Fruit fly (Drosophila melanogaster) whole organism, embryonic: Measurements from ENCODE around the gene CG31473.

Experiments used
- CG10147 ChIP-seq: fragments of 200-800 bp; sonication (Bioruptor generic); optimal IDR thresholded peaks from 2 replicates; lab custom pipeline; 2019; ENCODE audit warnings: missing biosample characterization, mild to moderate bottlenecking, missing genetic modification characterization, moderate library complexity
- CG11504 ChIP-seq: fragments of 200-800 bp; sonication (Bioruptor generic); optimal IDR thresholded peaks from 3 replicates; lab custom pipeline; 2019; ENCODE audit warnings: missing biosample characterization, mild to moderate bottlenecking, missing genetic modification characterization, moderate library complexity
- CG11723 ChIP-seq: fragments of 200-800 bp; sonication (Bioruptor generic); optimal IDR thresholded peaks from 2 replicates; lab custom pipeline; 2017; ENCODE audit warnings: missing biosample characterization, mild to moderate bottlenecking, missing genetic modification characterization
- CG1233 ChIP-seq: fragments of 200-800 bp; sonication (Bioruptor generic); optimal IDR thresholded peaks from 4 replicates; lab custom pipeline; 2018; ENCODE audit warnings: missing biosample characterization, mild to moderate bottlenecking, missing genetic modification characterization
- CG13424 ChIP-seq: fragments of 200-800 bp; sonication (Bioruptor generic); optimal IDR thresholded peaks from 2 replicates; lab custom pipeline; 2019; ENCODE audit warnings: missing biosample characterization, mild to moderate bottlenecking, missing genetic modification characterization, moderate library complexity
- CG13775 ChIP-seq: fragments of 200-800 bp; sonication (Bioruptor generic); optimal IDR thresholded peaks from 3 replicates; lab custom pipeline; 2017; ENCODE audit warnings: missing biosample characterization, mild to moderate bottlenecking, missing genetic modification characterization
- CG17912 ChIP-seq: fragments of 200-800 bp; sonication (Bioruptor generic); optimal IDR thresholded peaks from 2 replicates; lab custom pipeline; 2018; ENCODE audit warnings: missing biosample characterization, mild to moderate bottlenecking, missing genetic modification characterization
- CG18619 ChIP-seq: fragments of 200-800 bp; sonication (Bioruptor generic); optimal IDR thresholded peaks from 3 replicates; lab custom pipeline; 2017; ENCODE audit warnings: missing biosample characterization, mild to moderate bottlenecking, missing genetic modification characterization
- CG2116 ChIP-seq: fragments of 200-800 bp; sonication (Bioruptor generic); optimal IDR thresholded peaks from 3 replicates; lab custom pipeline; 2018; ENCODE audit warnings: missing biosample characterization, mild to moderate bottlenecking, missing genetic modification characterization
- CG3281 ChIP-seq: fragments of 200-800 bp; sonication (Bioruptor generic); optimal IDR thresholded peaks from 3 replicates; lab custom pipeline; 2017; ENCODE audit warnings: missing biosample characterization, mild to moderate bottlenecking, missing genetic modification characterization
- CG33213 ChIP-seq: fragments of 200-800 bp; sonication (Bioruptor generic); optimal IDR thresholded peaks from 3 replicates; lab custom pipeline; 2016; ENCODE audit warnings: missing biosample characterization, missing genetic modification characterization
- CG4360 ChIP-seq: fragments of 200-800 bp; sonication (Bioruptor generic); IDR thresholded peaks from 2 replicates; pipeline ENCODE4 v1.3.6; 2022; ENCODE audit warnings: missing biosample characterization, missing genetic modification characterization
- CG4424 ChIP-seq: fragments of 200-800 bp; sonication (Bioruptor generic); optimal IDR thresholded peaks from 3 replicates; lab custom pipeline; 2016; ENCODE audit warnings: missing biosample characterization, missing genetic modification characterization
- CG6689 ChIP-seq: fragments of 200-800 bp; sonication (Bioruptor generic); IDR thresholded peaks from 2 replicates; pipeline ENCODE4 v1.3.6; 2022; ENCODE audit warnings: missing biosample characterization, missing genetic modification characterization
- CG6765 ChIP-seq: fragments of 200-800 bp; sonication (Bioruptor generic); optimal IDR thresholded peaks from 3 replicates; lab custom pipeline; 2017; ENCODE audit warnings: missing biosample characterization, mild to moderate bottlenecking, missing genetic modification characterization
- CG7556 ChIP-seq: fragments of 200-800 bp; sonication (Bioruptor generic); optimal IDR thresholded peaks from 2 replicates; lab custom pipeline; 2017; ENCODE audit warnings: missing biosample characterization, mild to moderate bottlenecking, missing genetic modification characterization
- CG7786 ChIP-seq: fragments of 200-800 bp; sonication (Bioruptor generic); optimal IDR thresholded peaks from 2 replicates; lab custom pipeline; 2016; ENCODE audit warnings: missing biosample characterization, missing genetic modification characterization
- CG8290 ChIP-seq, 3 experiments: fragments of 200-800 bp; sonication (Bioruptor generic); optimal IDR thresholded peaks; 2 replicates each; lab custom pipeline; 2016 to 2019; ENCODE audit warnings: missing biosample characterization in 3 of 3, missing genetic modification characterization in 3 of 3, mild to moderate bottlenecking in 2 of 3, moderate library complexity in 1 of 3
- CG9215 ChIP-seq: fragments of 200-800 bp; sonication (Bioruptor generic); IDR thresholded peaks from 2 replicates; pipeline ENCODE4 v1.3.6; 2022; ENCODE audit warnings: missing biosample characterization, missing genetic modification characterization
- CG9817 ChIP-seq: fragments of 200-800 bp; sonication (Bioruptor generic); optimal IDR thresholded peaks from 2 replicates; lab custom pipeline; 2018; ENCODE audit warnings: missing biosample characterization, mild to moderate bottlenecking, missing genetic modification characterization, moderate library complexity
- D ChIP-seq, 2 experiments: fragments of 200-800 bp in 1 of 2; fragments of >200 bp in 1 of 2; sonication (Bioruptor generic) in 1 of 2; optimal IDR thresholded peaks; 2 replicates in 1 of 2; 3 replicates in 1 of 2; lab custom pipeline; 2017; ENCODE audit warnings: mild to moderate bottlenecking in 1 of 2, missing biosample characterization in 1 of 2, missing genetic modification characterization in 1 of 2, missing genetic modification reagents in 1 of 2
- Hmr ChIP-seq: fragments of 200-800 bp; sonication (Bioruptor generic); optimal IDR thresholded peaks from 3 replicates; lab custom pipeline; 2017; ENCODE audit warnings: mild to moderate bottlenecking, missing biosample characterization, missing genetic modification reagents, missing genetic modification characterization
- Hr51 ChIP-seq, 2 experiments: fragments of 200-800 bp; sonication (Bioruptor generic); optimal IDR thresholded peaks; 2 replicates in 1 of 2; 3 replicates in 1 of 2; lab custom pipeline; 2016 to 2018; ENCODE audit warnings: missing biosample characterization in 2 of 2, missing genetic modification characterization in 2 of 2, mild to moderate bottlenecking in 1 of 2, moderate library complexity in 1 of 2
- Hsf ChIP-seq: fragments of 200-800 bp; sonication (Bioruptor generic); optimal IDR thresholded peaks from 3 replicates; lab custom pipeline; 2016; ENCODE audit warnings: missing biosample characterization, missing genetic modification characterization
- NFAT ChIP-seq: fragments of 200-800 bp; sonication (Bioruptor generic); IDR thresholded peaks from 2 replicates; pipeline ENCODE4 v1.3.6; 2022; ENCODE audit warnings: missing biosample characterization, missing genetic modification characterization
- Nf-YB ChIP-seq: fragments of 200-800 bp; sonication (Bioruptor generic); optimal IDR thresholded peaks from 3 replicates; lab custom pipeline; 2019; ENCODE audit warnings: missing biosample characterization, mild to moderate bottlenecking, missing genetic modification characterization, moderate library complexity
- PHDP ChIP-seq: fragments of 200-800 bp; sonication (Bioruptor generic); optimal IDR thresholded peaks from 3 replicates; lab custom pipeline; 2018; ENCODE audit warnings: missing biosample characterization, mild to moderate bottlenecking, missing genetic modification characterization, moderate library complexity
- Six4 ChIP-seq: fragments of 200-800 bp; sonication (Bioruptor generic); optimal IDR thresholded peaks from 2 replicates; lab custom pipeline; 2016; ENCODE audit warnings: missing biosample characterization, missing genetic modification characterization
- Trl ChIP-seq, 3 experiments: fragments of >200 bp in 2 of 3; fragments of 200-800 bp in 1 of 3; sonication (Bioruptor generic) in 1 of 3; optimal IDR thresholded peaks; 2 replicates in 1 of 3; 3 replicates in 2 of 3; lab custom pipeline; 2016 to 2017; ENCODE audit warnings: missing biosample characterization in 1 of 3, missing genetic modification characterization in 1 of 3
- abd-A ChIP-seq: fragments of 200-800 bp; sonication (Bioruptor generic); optimal IDR thresholded peaks from 3 replicates; lab custom pipeline; 2019; ENCODE audit warnings: missing biosample characterization, mild to moderate bottlenecking, missing genetic modification characterization, moderate library complexity
- bab2 ChIP-seq: fragments of 200-800 bp; sonication (Bioruptor generic); optimal IDR thresholded peaks from 2 replicates; lab custom pipeline; 2016; ENCODE audit warnings: missing biosample characterization, missing genetic modification characterization
- dmrt11E ChIP-seq: fragments of 200-800 bp; sonication (Bioruptor generic); optimal IDR thresholded peaks from 3 replicates; lab custom pipeline; 2018; ENCODE audit warnings: missing biosample characterization, mild to moderate bottlenecking, missing genetic modification characterization, moderate library complexity
- dpn ChIP-seq, 2 experiments: fragments of 200-800 bp; sonication (Bioruptor generic); optimal IDR thresholded peaks; 3 replicates each; lab custom pipeline; 2016; ENCODE audit warnings: missing biosample characterization in 2 of 2, missing genetic modification characterization in 2 of 2
- ems ChIP-seq: fragments of 200-800 bp; sonication (Bioruptor generic); optimal IDR thresholded peaks from 3 replicates; lab custom pipeline; 2016; ENCODE audit warnings: missing biosample characterization, missing genetic modification characterization
- ftz-f1 ChIP-seq: fragments of 200-800 bp; sonication (Bioruptor generic); optimal IDR thresholded peaks from 2 replicates; lab custom pipeline; 2016; ENCODE audit warnings: missing biosample characterization, missing genetic modification characterization
- grau ChIP-seq: fragments of 200-800 bp; optimal IDR thresholded peaks from 3 replicates; lab custom pipeline; 2019; ENCODE audit warnings: missing biosample characterization, mild to moderate bottlenecking, missing genetic modification characterization, moderate library complexity
- kni ChIP-seq: fragments of 200-800 bp; sonication (Bioruptor generic); optimal IDR thresholded peaks from 3 replicates; lab custom pipeline; 2017; ENCODE audit warnings: mild to moderate bottlenecking, missing biosample characterization, missing genetic modification reagents, missing genetic modification characterization
- maf-S ChIP-seq: fragments of 200-800 bp; sonication (Bioruptor generic); optimal IDR thresholded peaks from 2 replicates; lab custom pipeline; 2016; ENCODE audit warnings: missing biosample characterization, missing genetic modification characterization
- mam ChIP-seq: fragments of 200-800 bp; sonication (Bioruptor generic); optimal IDR thresholded peaks from 3 replicates; lab custom pipeline; 2016; ENCODE audit warnings: missing biosample characterization, missing genetic modification characterization
- nmo ChIP-seq: fragments of 200-800 bp; sonication (Bioruptor generic); optimal IDR thresholded peaks from 2 replicates; lab custom pipeline; 2018; ENCODE audit warnings: missing biosample characterization, mild to moderate bottlenecking, missing genetic modification characterization, moderate library complexity
- odd ChIP-seq: fragments of 200-800 bp; sonication (Bioruptor generic); optimal IDR thresholded peaks from 2 replicates; lab custom pipeline; 2017; ENCODE audit warnings: missing biosample characterization, mild to moderate bottlenecking, missing genetic modification characterization
- pum ChIP-seq: fragments of 200-800 bp; sonication (Bioruptor generic); optimal IDR thresholded peaks from 2 replicates; lab custom pipeline; 2016; ENCODE audit warnings: missing biosample characterization, missing genetic modification characterization
- row ChIP-seq: fragments of 200-800 bp; sonication (Bioruptor generic); IDR thresholded peaks from 3 replicates; pipeline ENCODE4 v1.3.6; 2022; ENCODE audit warnings: missing biosample characterization, missing genetic modification characterization
- sens ChIP-seq: fragments of 200-800 bp; sonication (Bioruptor generic); peaks from one replicate; lab custom pipeline; 2016; ENCODE audit warnings: missing biosample characterization, missing genetic modification characterization
- slou ChIP-seq: fragments of 200-800 bp; sonication (Bioruptor generic); optimal IDR thresholded peaks from 3 replicates; lab custom pipeline; 2016; ENCODE audit warnings: missing biosample characterization, missing genetic modification characterization
- slp2 ChIP-seq: fragments of 200-800 bp; sonication (Bioruptor generic); optimal IDR thresholded peaks from 2 replicates; lab custom pipeline; 2016; ENCODE audit warnings: missing biosample characterization, missing genetic modification characterization
- sqz ChIP-seq: fragments of 200-800 bp; sonication (Bioruptor generic); optimal IDR thresholded peaks from 3 replicates; lab custom pipeline; 2018; ENCODE audit warnings: missing biosample characterization, mild to moderate bottlenecking, missing genetic modification characterization
- zen ChIP-seq: fragments of 200-800 bp; sonication (Bioruptor generic); optimal IDR thresholded peaks from 3 replicates; lab custom pipeline; 2018; ENCODE audit warnings: missing biosample characterization, mild to moderate bottlenecking, missing genetic modification characterization, moderate library complexity

Gene CG31473

DNA sequence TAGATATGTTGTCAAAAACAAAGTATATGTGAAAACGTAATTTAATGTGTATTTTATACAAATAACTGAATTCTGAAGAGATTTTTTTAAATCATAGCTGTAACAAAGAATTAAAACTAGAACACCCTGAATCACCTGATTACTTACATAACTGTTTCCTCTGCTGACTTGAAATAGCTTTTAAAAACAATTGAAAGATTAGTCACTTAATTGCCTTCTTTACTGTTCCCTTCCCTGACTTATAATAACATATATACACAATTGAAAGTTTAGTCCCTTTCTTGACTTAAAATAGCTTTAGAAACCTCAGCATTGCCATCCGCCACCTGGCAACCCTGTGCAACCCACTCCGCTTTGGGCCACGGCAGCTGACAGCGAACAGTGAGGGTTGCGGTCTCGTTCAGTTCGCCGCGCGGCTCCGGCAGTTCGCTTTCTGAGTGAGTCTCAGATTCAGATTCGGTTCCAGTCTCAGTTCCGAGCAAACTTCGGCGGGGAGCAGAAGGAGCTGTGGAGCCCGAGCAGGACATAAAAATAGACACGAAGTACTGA is 2.4 kb downstream of the CG31473 start, which contains the start of gene CG34384 (continued):
- TF ChIP-seq dpn (GFP tag; optimal IDR thresholded peaks at IDR 0.05; lab: Kevin White, UChicago) = peak; percentile 36 to 54
- TF ChIP-seq CG33213 (GFP tag; lab: Kevin White, UChicago) = no peak
- TF ChIP-seq nmo (GFP tag; lab: Kevin White, UChicago) = peak; percentile 62
- TF ChIP-seq CG7556 = peak; percentile 93
- peak; percentile 9 for TF ChIP-seq slp2 (GFP tag; lab: Kevin White, UChicago)
- TF ChIP-seq CG18619 (GFP tag; lab: Kevin White, UChicago) = peak; percentile 70
- peak; percentile 6 to 49 for TF ChIP-seq Hr51 (GFP tag; optimal IDR thresholded peaks at IDR 0.05; lab: Kevin White, UChicago)
- TF ChIP-seq CG1233 = peak; percentile 56
- TF ChIP-seq CG11723 = peak; percentile 37
- peak; percentile 35 for TF ChIP-seq CG7786 (GFP tag; lab: Kevin White, UChicago)
- TF ChIP-seq PHDP (tag; lab: Kevin White, UChicago) = peak; percentile 16
- TF ChIP-seq odd (GFP tag; lab: Kevin White, UChicago) = peak; percentile 18
- peak; percentile 69 for TF ChIP-seq CG4424 (GFP tag; lab: Kevin White, UChicago)
- no peak for TF ChIP-seq D (optimal IDR thresholded peaks at IDR 0.05; lab: Kevin White, UChicago)
- peak; percentile 59 for TF ChIP-seq D (GFP tag; optimal IDR thresholded peaks at IDR 0.05; lab: Kevin White, UChicago)
- TF ChIP-seq CG17912 (GFP tag; lab: Kevin White, UChicago) = no peak
- peak; percentile 88 for TF ChIP-seq sens (GFP tag; lab: Kevin White, UChicago)
- no peak for TF ChIP-seq ftz-f1
- TF ChIP-seq CG11504 (tag; lab: Kevin White, UChicago) = peak; percentile 80
- peak; percentile 51 for TF ChIP-seq CG9817
- peak; percentile 65 for TF ChIP-seq CG6765 (GFP tag; lab: Kevin White, UChicago)
- TF ChIP-seq abd-A (tag; lab: Kevin White, UChicago) = peak; percentile 50
- peak; percentile 9 for TF ChIP-seq dmrt11E
- peak; percentile 57; the same call in 1 of the 3 replicates for TF ChIP-seq row (GFP tag; lab: Robert Waterston, UW)
- peak; percentile 30; the same call in 1 of the 2 replicates for TF ChIP-seq CG6689 (GFP tag; lab: Robert Waterston, UW)
- TF ChIP-seq Trl (optimal IDR thresholded peaks at IDR 0.05; lab: Kevin White, UChicago) = no peak
- TF ChIP-seq Trl (GFP tag; optimal IDR thresholded peaks at IDR 0.05; lab: Kevin White, UChicago) = peak; percentile 17
- TF ChIP-seq slou (GFP tag; lab: Kevin White, UChicago) = peak; percentile 21
- TF ChIP-seq Six4 (GFP tag; lab: Kevin White, UChicago) = peak; percentile 39
- no peak for TF ChIP-seq sqz (GFP tag; lab: Kevin White, UChicago)
- TF ChIP-seq CG13424 (tag; lab: Kevin White, UChicago) = peak; percentile 64
- TF ChIP-seq kni (GFP tag; lab: Kevin White, UChicago) = peak; percentile 15
- TF ChIP-seq CG9215 (GFP tag; lab: Robert Waterston, UW) = peak; percentile 30
- TF ChIP-seq zen = peak; percentile 24
- TF ChIP-seq grau (tag; lab: Kevin White, UChicago) = peak; percentile 60
- TF ChIP-seq Nf-YB (GFP tag; lab: Kevin White, UChicago) = peak; percentile 18
- peak; percentile 52 for TF ChIP-seq mam
- TF ChIP-seq CG3281 (GFP tag; lab: Kevin White, UChicago) = peak; percentile 80
- TF ChIP-seq CG2116 (GFP tag; lab: Kevin White, UChicago) = peak; percentile 23
- TF ChIP-seq NFAT (GFP tag; lab: Robert Waterston, UW) = peak; percentile 41; the same call in 1 of the 2 replicates
- no peak for TF ChIP-seq CG8290 (GFP tag; optimal IDR thresholded peaks at IDR 0.05; lab: Kevin White, UChicago)
- peak in 1 of 2 experiments; percentile 38 for TF ChIP-seq CG8290 (tag; optimal IDR thresholded peaks at IDR 0.05; lab: Kevin White, UChicago)
- TF ChIP-seq Hmr (GFP tag; lab: Kevin White, UChicago) = peak; percentile 76
- peak; percentile 31 for TF ChIP-seq pum (GFP tag; lab: Kevin White, UChicago)
- no peak for TF ChIP-seq CG4360
- peak; percentile 34 for TF ChIP-seq Hsf (GFP tag; lab: Kevin White, UChicago)
- TF ChIP-seq ems = peak; percentile 38
- TF ChIP-seq CG13775 (GFP tag; lab: Kevin White, UChicago) = peak; percentile 56
- peak; percentile 72 for TF ChIP-seq CG10147 (GFP tag; lab: Kevin White, UChicago)
- peak; percentile 32 for TF ChIP-seq maf-S (GFP tag; lab: Kevin White, UChicago)
- TF ChIP-seq bab2 (GFP tag; lab: Kevin White, UChicago) = peak; percentile 38
